Worm (Caenorhabditis elegans) whole organism, late embryonic: Measurements from ENCODE around the gene F02D10.2.

Experiments
- K02D7.2 ChIP-seq: sonication (generic microtip); optimal IDR thresholded peaks from 2 replicates; lab custom pipeline; 2017; ENCODE audit warnings: mild to moderate bottlenecking, missing genetic modification characterization, missing compliant biosample characterization
- ama-1 ChIP-seq: fragments of 150-350 bp; optimal IDR thresholded peaks from 2 replicates; lab custom pipeline; 2014
- ceh-24 ChIP-seq: sonication (generic microtip); optimal IDR thresholded peaks from 2 replicates; lab custom pipeline; 2016; ENCODE audit warnings: mild to moderate bottlenecking, missing genetic modification characterization, missing compliant biosample characterization
- ets-4 ChIP-seq: sonication (generic microtip); optimal IDR thresholded peaks from 2 replicates; lab custom pipeline; 2016; ENCODE audit warnings: missing genetic modification characterization, missing compliant biosample characterization
- fkh-6 ChIP-seq: sonication (generic microtip); optimal IDR thresholded peaks from 2 replicates; lab custom pipeline; 2016; ENCODE audit warnings: missing genetic modification characterization, missing compliant biosample characterization
- hlh-30 ChIP-seq: sonication (generic microtip); optimal IDR thresholded peaks from 2 replicates; lab custom pipeline; 2017; ENCODE audit warnings: antibody characterized with exemption, missing genetic modification characterization, missing compliant biosample characterization; ENCODE audit not compliant: insufficient read depth
- nfya-1 ChIP-seq: sonication (generic microtip); optimal IDR thresholded peaks from 2 replicates; lab custom pipeline; 2017; ENCODE audit warnings: missing genetic modification characterization, mild to moderate bottlenecking, missing compliant biosample characterization, antibody characterized with exemption, moderate library complexity
- sox-4 ChIP-seq: sonication (generic microtip); optimal IDR thresholded peaks from 2 replicates; lab custom pipeline; 2017; ENCODE audit warnings: mild to moderate bottlenecking, missing genetic modification characterization, inconsistent platforms, missing compliant biosample characterization
- syd-9 ChIP-seq: sonication (generic microtip); optimal IDR thresholded peaks from 2 replicates; lab custom pipeline; 2016; ENCODE audit warnings: mild to moderate bottlenecking, missing genetic modification characterization, moderate library complexity, missing compliant biosample characterization

- TF ChIP-seq sox-4 (tag; lab: Kevin White, UChicago) (no peak), ets-4 (no peak), nfya-1 (no peak), fkh-6 (tag; lab: Kevin White, UChicago) (no peak), hlh-30 (tag; lab: Kevin White, UChicago) (no peak), K02D7.2 (no peak), syd-9 (tag; lab: Kevin White, UChicago) (no peak), ama-1 (lab: Kevin White, UChicago) (no peak), ceh-24 (no peak)
Measured at ce11 chrX:13423340-13423739, 40.4 kb downstream of the F02D10.2 start, which contains the start of gene fkh-3.
